Worm (Caenorhabditis elegans) whole organism, L1 larva: ENCODE results near the gene F26F12.4.

ENCODE experiments used
- C04F5.9 ChIP-seq: sonication (generic microtip); optimal IDR thresholded peaks from 2 replicates; lab custom pipeline; 2016; ENCODE audit warnings: missing genetic modification characterization, missing compliant biosample characterization
- C16A3.4 ChIP-seq: fragments of 150-350 bp; optimal IDR thresholded peaks from 2 replicates; lab custom pipeline; 2014; ENCODE audit warnings: missing biosample characterization, missing genetic modification characterization
- aha-1 ChIP-seq: fragments of 150-350 bp; optimal IDR thresholded peaks from 2 replicates; lab custom pipeline; 2014; ENCODE audit warnings: missing biosample characterization, missing genetic modification characterization
- blmp-1 ChIP-seq: fragments of 150-350 bp; optimal IDR thresholded peaks from 2 replicates; lab custom pipeline; 2014; ENCODE audit warnings: missing biosample characterization, missing genetic modification characterization
- ceh-90 ChIP-seq: sonication (generic microtip); optimal IDR thresholded peaks from 2 replicates; lab custom pipeline; 2016; ENCODE audit warnings: missing genetic modification characterization, missing compliant biosample characterization
- ces-1 ChIP-seq: fragments of 150-350 bp; optimal IDR thresholded peaks from 2 replicates; lab custom pipeline; 2014; ENCODE audit warnings: missing biosample characterization, missing genetic modification reagents, missing genetic modification characterization
- dsc-1 ChIP-seq: sonication (generic microtip); optimal IDR thresholded peaks from 2 replicates; lab custom pipeline; 2016; ENCODE audit warnings: mild to moderate bottlenecking, missing genetic modification characterization, missing compliant biosample characterization
- efl-1 ChIP-seq, 4 experiments: fragments of 150-350 bp; optimal IDR thresholded peaks in 3 of 4; peaks in 1 of 4; 1 replicate in 1 of 4; 2 replicates in 3 of 4; lab custom pipeline; 2014; ENCODE audit warnings: missing biosample characterization in 2 of 4, missing genetic modification characterization in 2 of 4, missing genetic modification reagents in 2 of 4
- elt-2 ChIP-seq: sonication (generic microtip); optimal IDR thresholded peaks from 2 replicates; lab custom pipeline; 2016; ENCODE audit warnings: missing genetic modification characterization, mild to moderate bottlenecking, inconsistent platforms, missing compliant biosample characterization, missing genetic modification reagents
- elt-3 ChIP-seq, 6 experiments: fragments of 150-350 bp in 1 of 6; sonication (generic microtip); optimal IDR thresholded peaks; 2 replicates each; lab custom pipeline; 2017 to 2018; ENCODE audit warnings: missing biosample characterization in 6 of 6, missing genetic modification characterization in 6 of 6, inconsistent platforms in 1 of 6
- ets-5 ChIP-seq: fragments of 200-800 bp; sonication (Bioruptor generic); IDR thresholded peaks from 2 replicates; pipeline ENCODE4 v1.3.6; 2022; ENCODE audit warnings: missing genetic modification characterization, missing compliant biosample characterization
- fos-1 ChIP-seq: fragments of 150-350 bp; optimal IDR thresholded peaks from 2 replicates; lab custom pipeline; 2014; ENCODE audit warnings: missing biosample characterization, missing genetic modification characterization
- hlh-17 ChIP-seq: fragments of 200-800 bp; sonication (Bioruptor generic); optimal IDR thresholded peaks from 2 replicates; lab custom pipeline; 2018; ENCODE audit warnings: missing genetic modification characterization, mild to moderate bottlenecking, missing compliant biosample characterization, moderate library complexity, borderline replicate concordance
- hlh-4 ChIP-seq: sonication (generic microtip); optimal IDR thresholded peaks from 2 replicates; lab custom pipeline; 2016; ENCODE audit warnings: mild to moderate bottlenecking, missing genetic modification characterization, missing compliant biosample characterization
- hpl-2 ChIP-seq: fragments of 150-350 bp; optimal IDR thresholded peaks from 2 replicates; lab custom pipeline; 2014; ENCODE audit warnings: missing biosample characterization, missing genetic modification reagents, missing genetic modification characterization
- irx-1 ChIP-seq: sonication (generic microtip); optimal IDR thresholded peaks from 2 replicates; lab custom pipeline; 2016; ENCODE audit warnings: missing genetic modification characterization, missing compliant biosample characterization
- lin-13 ChIP-seq: fragments of 150-350 bp; optimal IDR thresholded peaks from 2 replicates; lab custom pipeline; 2014; ENCODE audit warnings: missing biosample characterization, missing genetic modification reagents, missing genetic modification characterization
- lin-14 ChIP-seq: fragments of 200-800 bp; sonication (Bioruptor generic); optimal IDR thresholded peaks from 2 replicates; lab custom pipeline; 2018; ENCODE audit warnings: mild to moderate bottlenecking, missing genetic modification characterization, moderate library complexity, missing compliant biosample characterization
- lir-3 ChIP-seq: sonication (generic microtip); optimal IDR thresholded peaks from 2 replicates; lab custom pipeline; 2016; ENCODE audit warnings: mild to moderate bottlenecking, missing genetic modification characterization, moderate library complexity, missing compliant biosample characterization; ENCODE audit not compliant: poor library complexity
- lsy-2 ChIP-seq, 2 experiments: fragments of 150-350 bp; optimal IDR thresholded peaks; 2 replicates each; lab custom pipeline; 2014; ENCODE audit warnings: missing biosample characterization in 2 of 2, missing genetic modification characterization in 2 of 2
- nhr-11 ChIP-seq: fragments of 150-350 bp; optimal IDR thresholded peaks from 2 replicates; lab custom pipeline; 2014; ENCODE audit warnings: missing biosample characterization, missing genetic modification characterization
- nhr-12 ChIP-seq: sonication (generic microtip); optimal IDR thresholded peaks from 2 replicates; lab custom pipeline; 2017; ENCODE audit warnings: missing biosample characterization, missing genetic modification characterization
- nhr-20 ChIP-seq: sonication (generic microtip); optimal IDR thresholded peaks from 2 replicates; lab custom pipeline; 2016; ENCODE audit warnings: mild to moderate bottlenecking, missing genetic modification characterization, missing compliant biosample characterization
- nhr-71 ChIP-seq: sonication (generic microtip); optimal IDR thresholded peaks from 2 replicates; lab custom pipeline; 2016; ENCODE audit warnings: mild to moderate bottlenecking, missing genetic modification characterization, moderate library complexity, missing compliant biosample characterization
- nhr-77 ChIP-seq: fragments of 150-350 bp; optimal IDR thresholded peaks from 2 replicates; lab custom pipeline; 2014; ENCODE audit warnings: missing biosample characterization, missing genetic modification characterization
- nhr-84 ChIP-seq: sonication (generic microtip); optimal IDR thresholded peaks from 2 replicates; lab custom pipeline; 2017; ENCODE audit warnings: missing biosample characterization, missing genetic modification characterization
- nhr-85 ChIP-seq: sonication (generic microtip); peaks from one replicate; lab custom pipeline; 2016; ENCODE audit warnings: missing genetic modification characterization, inconsistent platforms, missing compliant biosample characterization
- nhr-90 ChIP-seq: sonication (generic microtip); optimal IDR thresholded peaks from 2 replicates; lab custom pipeline; 2016; ENCODE audit warnings: mild to moderate bottlenecking, missing genetic modification characterization, missing compliant biosample characterization; ENCODE audit not compliant: poor library complexity
- rnt-1 ChIP-seq: sonication (generic microtip); optimal IDR thresholded peaks from 2 replicates; lab custom pipeline; 2016; ENCODE audit warnings: mild to moderate bottlenecking, missing genetic modification characterization, moderate library complexity, missing compliant biosample characterization
- skn-1 ChIP-seq: fragments of 150-350 bp; optimal IDR thresholded peaks from 2 replicates; lab custom pipeline; 2014; ENCODE audit warnings: missing biosample characterization, missing genetic modification characterization
- snpc-4 ChIP-seq: fragments of 150-350 bp; optimal IDR thresholded peaks from 2 replicates; lab custom pipeline; 2014; ENCODE audit warnings: missing biosample characterization, missing genetic modification characterization
- snu-23 ChIP-seq: sonication (generic microtip); optimal IDR thresholded peaks from 2 replicates; lab custom pipeline; 2016; ENCODE audit warnings: missing genetic modification characterization, missing compliant biosample characterization
- sox-4 ChIP-seq: sonication (generic microtip); optimal IDR thresholded peaks from 2 replicates; lab custom pipeline; 2016; ENCODE audit warnings: missing genetic modification characterization, missing compliant biosample characterization
- sup-37 ChIP-seq: fragments of 200-800 bp; sonication (Bioruptor generic); optimal IDR thresholded peaks from 2 replicates; lab custom pipeline; 2018; ENCODE audit warnings: mild to moderate bottlenecking, missing genetic modification characterization, missing compliant biosample characterization
- tbx-2 ChIP-seq: sonication (generic microtip); optimal IDR thresholded peaks from 2 replicates; lab custom pipeline; 2016; ENCODE audit warnings: missing genetic modification characterization, missing compliant biosample characterization
- tlp-1 ChIP-seq: fragments of 150-350 bp; optimal IDR thresholded peaks from 2 replicates; lab custom pipeline; 2014; ENCODE audit warnings: missing biosample characterization, missing genetic modification characterization
- unc-130 ChIP-seq: fragments of 150-350 bp; optimal IDR thresholded peaks from 2 replicates; lab custom pipeline; 2017; ENCODE audit warnings: missing biosample characterization, missing genetic modification characterization, inconsistent platforms
- zag-1 ChIP-seq: fragments of 150-350 bp; optimal IDR thresholded peaks from 2 replicates; lab custom pipeline; 2014; ENCODE audit warnings: missing biosample characterization, missing genetic modification characterization

F26F12.4 gene

ce11 chrV:5917707-5918106 lies 48.6 kb upstream of the F26F12.4 start, which contains the start of gene lrpr-1 (continued):
- TF ChIP-seq ces-1 (GFP tag; lab: Kevin White, UChicago): no peak
- TF ChIP-seq unc-130: no peak
- TF ChIP-seq sup-37: peak; percentile 75
- peak; percentile 98 for TF ChIP-seq nhr-85 (tag; lab: Kevin White, UChicago)
- TF ChIP-seq blmp-1 (tag; lab: Kevin White, UChicago): peak; percentile 57
- TF ChIP-seq tbx-2: peak; percentile 97
- peak; percentile 100 for TF ChIP-seq rnt-1
- no peak for TF ChIP-seq zag-1 (tag; lab: Kevin White, UChicago)
- TF ChIP-seq hpl-2 (GFP tag; lab: Kevin White, UChicago): no peak
- TF ChIP-seq hlh-4 (tag; lab: Kevin White, UChicago): peak; percentile 71
- peak; percentile 59 for TF ChIP-seq fos-1 (tag; lab: Kevin White, UChicago)
- TF ChIP-seq nhr-77: peak; percentile 36
- no peak for TF ChIP-seq nhr-12 (tag; lab: Kevin White, UChicago)
- peak; percentile 86 for TF ChIP-seq lin-14 (GFP tag; lab: Kevin White, UChicago)
- peak; percentile 42 for TF ChIP-seq C16A3.4 (tag; lab: Kevin White, UChicago)
- TF ChIP-seq sox-4 (tag; lab: Kevin White, UChicago): peak; percentile 98
- peak in 2 of 6 experiments; percentile 16 to 35 for TF ChIP-seq elt-3 (tag; optimal IDR thresholded peaks at IDR 0.05; lab: Kevin White, UChicago)
- TF ChIP-seq ets-5: no peak
- no peak for TF ChIP-seq nhr-84 (tag; lab: Kevin White, UChicago)
- TF ChIP-seq snu-23 (GFP tag; lab: Kevin White, UChicago): peak; percentile 92
- TF ChIP-seq hlh-17 (GFP tag; lab: Kevin White, UChicago): peak; percentile 71
- TF ChIP-seq lir-3 (tag; lab: Kevin White, UChicago): peak; percentile 98
- peak; percentile 97 for TF ChIP-seq nhr-90 (tag; lab: Kevin White, UChicago)
- TF ChIP-seq lsy-2 (tag; optimal IDR thresholded peaks at IDR 0.05; lab: Kevin White, UChicago): peak; percentile 85 to 87
- no peak for TF ChIP-seq aha-1 (tag; lab: Kevin White, UChicago)
- TF ChIP-seq skn-1 (tag; lab: Kevin White, UChicago): peak; percentile 66
- peak; percentile 71 for TF ChIP-seq lin-13
- TF ChIP-seq C04F5.9 (tag; lab: Kevin White, UChicago): peak; percentile 94
- peak; percentile 71 for TF ChIP-seq nhr-11
- peak; percentile 93 for TF ChIP-seq nhr-20 (tag; lab: Kevin White, UChicago)
- peak; percentile 89 for TF ChIP-seq elt-2 (tag; lab: Kevin White, UChicago)
- TF ChIP-seq dsc-1 (tag; lab: Kevin White, UChicago): peak; percentile 98
- peak; percentile 96 for TF ChIP-seq nhr-71 (tag; lab: Kevin White, UChicago)
- peak; percentile 99 for TF ChIP-seq ceh-90 (tag; lab: Kevin White, UChicago)
- TF ChIP-seq irx-1 (tag; lab: Kevin White, UChicago): peak; percentile 98
- peak; percentile 59 for TF ChIP-seq snpc-4 (tag; lab: Kevin White, UChicago)

- TF ChIP-seq tlp-1 (tag; lab: Kevin White, UChicago): no peak
- TF ChIP-seq efl-1 (optimal IDR thresholded peaks at IDR 0.05; lab: Kevin White, UChicago): no peak
- peak in 1 of 2 experiments; percentile 75 for TF ChIP-seq efl-1 (GFP tag; optimal IDR thresholded peaks at IDR 0.05 in 1 of 2; lab: Kevin White, UChicago)
These were observed 47.7 kb upstream of the F26F12.4 start for ce11 chrV:5916862-5917261.

ce11 chrV:5912426-5912825 lies 43.3 kb upstream of the F26F12.4 start, which contains the start of gene C04E6.13:
C04E6.13 (plus strand) TSS chrV:5912726.
- no peak for TF ChIP-seq rnt-1
- no peak for TF ChIP-seq efl-1 (optimal IDR thresholded peaks at IDR 0.05; lab: Kevin White, UChicago)
- TF ChIP-seq efl-1 (GFP tag; optimal IDR thresholded peaks at IDR 0.05 in 1 of 2; lab: Kevin White, UChicago): peak in 1 of 2 experiments; percentile 7
- TF ChIP-seq, all 84 proteins: peak for 1
